Worm (Caenorhabditis elegans) whole organism, midembryonic: ENCODE measurements around the gene Y69E1A.8.
"Not testable (repeated sequence)": the region's sequence is repeated elsewhere in the genome, so short reads cannot be mapped to it uniquely, and the experiment has no call there.

ENCODE experiments used
- T22C8.4 ChIP-seq: fragments of 200-800 bp; sonication (Bioruptor generic); IDR thresholded peaks from 2 replicates; pipeline ENCODE4 v1.3.6; 2022; ENCODE audit warnings: missing genetic modification characterization, missing compliant biosample characterization
- cog-1 ChIP-seq: sonication (generic microtip); optimal IDR thresholded peaks from 2 replicates; lab custom pipeline; 2016; ENCODE audit warnings: missing genetic modification characterization, missing compliant biosample characterization
- flt-1 ChIP-seq: fragments of 200-800 bp; sonication (Bioruptor generic); IDR thresholded peaks from 2 replicates; pipeline ENCODE4 v1.3.6; 2022; ENCODE audit warnings: missing genetic modification characterization, missing compliant biosample characterization
- klf-2 ChIP-seq: fragments of 200-800 bp; sonication (Bioruptor generic); conservative IDR thresholded peaks from 2 replicates; pipeline ENCODE4 v1.3.6; 2022; ENCODE audit warnings: missing genetic modification reagents, missing genetic modification characterization, missing compliant biosample characterization
- med-1 ChIP-seq: sonication (generic microtip); optimal IDR thresholded peaks from 2 replicates; lab custom pipeline; 2017; ENCODE audit warnings: missing genetic modification characterization, mild to moderate bottlenecking, missing compliant biosample characterization, antibody characterized with exemption, missing genetic modification reagents; ENCODE audit not compliant: insufficient read depth
- ref-1 ChIP-seq: fragments of 200-800 bp; sonication (Bioruptor generic); conservative IDR thresholded peaks from 2 replicates; pipeline ENCODE4 v1.3.6; 2022; ENCODE audit warnings: missing genetic modification reagents, missing genetic modification characterization, missing compliant biosample characterization
- tab-1 ChIP-seq: fragments of 200-800 bp; sonication (Bioruptor generic); IDR thresholded peaks from 2 replicates; pipeline ENCODE4 v1.3.6; 2022; ENCODE audit warnings: missing genetic modification characterization, missing compliant biosample characterization
- ztf-23 ChIP-seq: fragments of 200-800 bp; sonication (Bioruptor generic); IDR thresholded peaks from 2 replicates; pipeline ENCODE4 v1.3.6; 2022; ENCODE audit warnings: missing genetic modification reagents, missing genetic modification characterization, missing compliant biosample characterization
- ztf-29 ChIP-seq: fragments of 200-800 bp; sonication (Bioruptor generic); IDR thresholded peaks from 2 replicates; pipeline ENCODE4 v1.3.6; 2022; ENCODE audit warnings: missing genetic modification reagents, missing genetic modification characterization, missing compliant biosample characterization

The Y69E1A.8 gene

DNA sequence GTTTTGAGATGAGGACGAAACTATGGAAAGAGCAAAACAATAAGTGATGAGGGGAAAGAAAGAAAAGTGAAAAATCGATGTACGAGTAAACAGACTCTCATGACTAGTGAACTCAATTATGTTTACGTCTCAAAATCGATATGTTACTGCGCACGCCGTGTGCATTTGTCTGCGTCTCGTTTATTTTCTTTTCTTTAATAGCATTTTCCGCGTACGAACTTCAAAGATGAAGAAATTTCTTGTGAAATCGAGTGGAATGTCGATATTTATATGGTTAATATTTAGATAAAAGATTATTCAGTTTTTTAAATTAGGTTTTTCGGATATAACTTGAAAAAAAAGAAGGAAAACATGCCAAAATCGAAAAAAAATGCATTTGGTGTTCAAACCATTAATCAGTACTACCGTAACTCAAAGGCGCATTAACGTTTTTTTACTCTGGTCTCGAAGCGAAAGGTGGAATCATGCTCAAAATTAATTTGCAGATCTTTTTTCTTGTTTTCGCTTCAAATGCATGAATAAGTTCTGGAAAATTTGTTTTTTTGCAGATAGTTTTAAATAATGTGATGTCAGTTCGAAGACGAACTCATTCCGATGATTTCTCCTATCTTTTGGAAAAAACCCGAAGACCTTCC, 29.4 kb upstream of the Y69E1A.8 start, which contains the start of gene fic-1:
Gene fic-1 (plus strand): TSS at position 549 of the 635 bp plus-strand sequence.
- TF ChIP-seq T22C8.4 (GFP tag; lab: Robert Waterston, UW), result peak; percentile 74
- no peak for TF ChIP-seq med-1 (GFP tag; lab: Kevin White, UChicago)
- TF ChIP-seq cog-1, result peak; percentile 25

DNA sequence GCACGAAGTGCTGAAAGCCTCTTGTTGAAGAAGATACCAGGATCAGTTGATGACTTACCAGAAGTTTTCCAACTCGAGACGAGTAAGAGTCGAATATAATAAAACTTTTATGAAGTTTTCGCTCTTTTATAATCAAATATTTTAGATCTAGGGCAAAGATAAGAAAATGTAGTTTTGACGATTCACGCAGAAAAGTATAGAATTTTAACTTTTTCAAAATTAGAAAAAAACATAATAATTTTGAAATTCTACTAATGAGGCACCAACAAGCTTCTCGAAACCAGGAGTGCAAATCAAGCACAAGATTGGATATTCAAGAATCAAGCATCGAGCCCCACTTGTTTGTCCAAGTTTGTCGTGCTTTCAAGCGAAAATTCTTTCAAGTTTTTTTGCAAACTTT, 17.6 kb upstream of the Y69E1A.8 start, which contains the start of gene Y69E1A.1:
Gene Y69E1A.1 (minus strand): TSS at position 101 of the 400 bp plus-strand sequence.
- no peak for TF ChIP-seq flt-1
- TF ChIP-seq ztf-23, result no peak
- TF ChIP-seq T22C8.4 (GFP tag; lab: Robert Waterston, UW), result no peak
- TF ChIP-seq ztf-29 (GFP tag; lab: Robert Waterston, UW), result no peak
- TF ChIP-seq klf-2 (GFP tag; lab: Robert Waterston, UW), result no peak
- TF ChIP-seq cog-1, result no peak
- TF ChIP-seq med-1 (GFP tag; lab: Kevin White, UChicago), result no peak
- TF ChIP-seq ref-1, result no peak
- no peak for TF ChIP-seq tab-1 (GFP tag; lab: Robert Waterston, UW)

- TF ChIP-seq flt-1 (no peak), ztf-29 (GFP tag; lab: Robert Waterston, UW) (no peak), med-1 (GFP tag; lab: Kevin White, UChicago) (no peak), ref-1 (no peak), tab-1 (GFP tag; lab: Robert Waterston, UW) (no peak), T22C8.4 (GFP tag; lab: Robert Waterston, UW) (no peak), cog-1 (no peak), ztf-23 (no peak), klf-2 (GFP tag; lab: Robert Waterston, UW) (no peak)
These were observed 16.9 kb upstream of the Y69E1A.8 start, which contains the start of gene nsph-3.1 for ce11 chrIV:10949510-10949909. Gene nsph-3.1 (plus strand): TSS chrIV:10949810.

DNA sequence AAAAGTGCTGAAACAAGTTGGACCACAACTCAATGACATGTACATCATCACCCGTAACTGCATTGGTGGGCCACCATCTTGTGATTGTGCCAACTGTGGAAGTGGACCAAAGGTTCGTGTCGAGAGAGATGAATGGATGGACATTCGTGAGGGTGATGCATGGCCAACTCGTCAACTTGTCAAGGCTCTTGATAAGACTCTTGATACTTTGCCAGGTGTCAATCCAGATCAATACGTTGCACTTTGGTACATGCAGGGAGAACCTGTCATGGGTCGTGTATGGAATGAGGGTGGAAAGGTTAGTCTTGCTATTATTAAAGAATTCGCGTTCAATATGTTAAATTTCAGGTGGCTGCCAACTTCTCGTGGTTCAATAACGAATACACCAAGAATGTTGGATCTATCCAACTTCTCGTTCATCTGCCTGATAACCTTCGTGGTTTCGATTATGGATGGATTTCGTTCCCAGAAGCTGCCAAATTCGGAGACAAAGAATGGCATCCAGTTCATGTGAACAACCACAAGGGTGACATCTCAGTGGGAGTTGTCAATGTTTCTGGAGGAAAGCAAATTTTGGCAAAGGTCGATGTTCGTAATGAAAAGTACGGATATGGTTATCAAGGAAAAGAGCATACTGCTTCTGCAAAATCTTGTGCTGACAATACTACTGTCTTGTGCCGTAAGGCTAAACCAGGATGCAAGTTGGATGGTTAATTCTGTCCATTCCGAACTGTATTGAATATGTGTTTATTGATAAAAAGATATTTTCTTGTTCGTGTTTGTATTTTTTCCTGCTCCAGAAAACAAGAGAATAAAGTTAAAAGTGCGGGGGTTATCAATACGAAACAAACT, 15.8 kb upstream of the Y69E1A.8 start:
- TF ChIP-seq T22C8.4 (GFP tag; lab: Robert Waterston, UW) (no peak), flt-1 (no peak), med-1 (GFP tag; lab: Kevin White, UChicago) (no peak), ztf-29 (GFP tag; lab: Robert Waterston, UW) (no peak), klf-2 (GFP tag; lab: Robert Waterston, UW) (no peak), cog-1 (no peak), tab-1 (GFP tag; lab: Robert Waterston, UW) (no peak), ztf-23 (no peak), ref-1 (no peak)

ce11 chrIV:10951997-10952396, 14.4 kb upstream of the Y69E1A.8 start, which contains the start of gene Y69E1A.3:
Gene Y69E1A.3 (plus strand): TSS chrIV:10952297.
- TF ChIP-seq klf-2 (GFP tag; lab: Robert Waterston, UW) (no peak), tab-1 (GFP tag; lab: Robert Waterston, UW) (no peak), ref-1 (no peak), flt-1 (no peak), ztf-23 (no peak), med-1 (GFP tag; lab: Kevin White, UChicago) (no peak), cog-1 (no peak), T22C8.4 (GFP tag; lab: Robert Waterston, UW) (no peak), ztf-29 (GFP tag; lab: Robert Waterston, UW) (no peak)

ce11 chrIV:10954955-10955354, 11.4 kb upstream of the Y69E1A.8 start, which contains the start of gene Y69E1A.4:
Gene Y69E1A.4 (plus strand): TSS chrIV:10955255.
- not testable (repeated sequence) for TF ChIP-seq klf-2, T22C8.4, ztf-29 (GFP tag; lab: Robert Waterston, UW)

ce11 chrIV:10957583-10958229, 8.7 kb upstream of the Y69E1A.8 start, which contains the start of gene Y69E1A.5:
Gene Y69E1A.5 (minus strand): TSS chrIV:10957655.
- TF ChIP-seq klf-2 (GFP tag; lab: Robert Waterston, UW) (no peak), flt-1 (no peak), tab-1 (GFP tag; lab: Robert Waterston, UW) (no peak), cog-1 (no peak), med-1 (GFP tag; lab: Kevin White, UChicago) (no peak), T22C8.4 (GFP tag; lab: Robert Waterston, UW) (no peak), ztf-23 (no peak), ref-1 (no peak), ztf-29 (GFP tag; lab: Robert Waterston, UW) (no peak)

DNA sequence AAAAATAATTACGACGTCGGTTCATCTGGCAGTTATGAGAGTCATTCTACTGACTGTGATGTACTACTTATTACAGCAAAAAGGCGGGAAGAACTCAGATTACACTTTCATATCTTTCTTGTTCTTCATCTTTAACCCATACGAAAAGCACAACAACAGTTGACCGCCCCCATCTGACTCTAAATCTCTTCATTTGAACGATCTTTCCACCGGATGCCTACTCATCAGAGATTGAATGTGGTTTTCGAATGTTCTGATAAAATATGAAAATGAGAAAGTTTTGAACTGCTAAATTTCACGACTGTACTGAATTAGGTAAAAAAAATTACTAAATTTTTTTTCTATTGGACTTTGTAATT, 8.2 kb upstream of the Y69E1A.8 start, which contains the start of gene sri-19:
Gene sri-19 (plus strand): TSS at position 143 of the 359 bp plus-strand sequence.
- no peak for TF ChIP-seq flt-1
- TF ChIP-seq med-1 (GFP tag; lab: Kevin White, UChicago), result no peak

ce11 chrIV:10964688-10965087, 1.7 kb upstream of the Y69E1A.8 start:
- TF ChIP-seq flt-1, result no peak
- TF ChIP-seq klf-2 (GFP tag; lab: Robert Waterston, UW), result no peak
- no peak for TF ChIP-seq med-1 (GFP tag; lab: Kevin White, UChicago)
- no peak for TF ChIP-seq tab-1 (GFP tag; lab: Robert Waterston, UW)
- no peak for TF ChIP-seq T22C8.4 (GFP tag; lab: Robert Waterston, UW)
- TF ChIP-seq cog-1, result no peak
- TF ChIP-seq ref-1, result no peak
- TF ChIP-seq ztf-29 (GFP tag; lab: Robert Waterston, UW), result no peak
- no peak for TF ChIP-seq ztf-23
